Worm (Caenorhabditis elegans): ENCODE results near the gene H05C05.4.

DNA sequence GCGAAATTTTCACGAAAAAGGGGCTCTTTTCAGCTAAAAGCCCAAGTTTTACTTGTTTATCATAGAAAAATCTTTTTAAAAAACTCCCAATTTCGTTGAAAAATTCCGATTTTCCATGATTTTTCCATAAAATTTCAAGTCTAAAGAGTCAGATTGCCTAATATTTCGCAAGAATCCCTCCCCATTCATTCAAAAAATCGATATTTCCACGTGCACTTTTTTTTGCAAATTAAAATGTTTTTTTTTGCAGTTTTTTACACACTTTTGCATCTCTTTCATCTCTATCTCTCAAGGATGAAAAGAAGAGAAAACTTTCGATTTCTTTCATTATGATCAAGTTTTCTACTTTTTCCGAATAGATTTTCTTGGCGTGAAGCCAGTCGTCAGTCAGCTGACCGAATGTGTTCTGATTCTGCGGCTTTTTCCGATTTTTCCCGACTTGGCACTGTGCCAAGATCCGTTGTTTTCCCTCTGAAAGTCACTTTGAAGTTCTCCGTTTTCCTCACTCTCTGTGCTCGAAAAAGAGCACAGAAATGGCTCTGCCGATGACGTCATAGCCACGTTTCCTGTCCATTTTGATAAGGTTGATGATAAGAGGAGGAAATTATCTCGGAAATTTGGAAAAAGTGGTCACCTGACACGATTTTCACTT is 2.4 kb upstream of the H05C05.4 start:
- no peak for TF ChIP-seq sox-4 (tag; optimal IDR thresholded peaks at IDR 0.05)
- no peak for TF ChIP-seq fkh-10 (GFP tag; optimal IDR thresholded peaks at IDR 0.05)
- no peak for TF ChIP-seq lim-6 (tag; optimal IDR thresholded peaks at IDR 0.05)
- TF ChIP-seq nhr-232 (tag; optimal IDR thresholded peaks at IDR 0.05) = no peak
- TF ChIP-seq ceh-22 (tag; optimal IDR thresholded peaks at IDR 0.05) = no peak
- TF ChIP-seq ama-1 (optimal IDR thresholded peaks at IDR 0.05) = no peak
- no peak for TF ChIP-seq unc-3 (GFP tag; conservative IDR thresholded peaks at IDR 0.05)
- no peak for TF ChIP-seq unc-3 (tag; optimal IDR thresholded peaks at IDR 0.05)
- TF ChIP-seq madf-2 (tag; optimal IDR thresholded peaks at IDR 0.05) = no peak
- TF ChIP-seq tbx-2 (tag; optimal IDR thresholded peaks at IDR 0.05) = no peak
- no peak for TF ChIP-seq unc-42 (tag; optimal IDR thresholded peaks at IDR 0.05)
